Worm (Caenorhabditis elegans): Measurements from ENCODE around the gene irld-67.

DNA sequence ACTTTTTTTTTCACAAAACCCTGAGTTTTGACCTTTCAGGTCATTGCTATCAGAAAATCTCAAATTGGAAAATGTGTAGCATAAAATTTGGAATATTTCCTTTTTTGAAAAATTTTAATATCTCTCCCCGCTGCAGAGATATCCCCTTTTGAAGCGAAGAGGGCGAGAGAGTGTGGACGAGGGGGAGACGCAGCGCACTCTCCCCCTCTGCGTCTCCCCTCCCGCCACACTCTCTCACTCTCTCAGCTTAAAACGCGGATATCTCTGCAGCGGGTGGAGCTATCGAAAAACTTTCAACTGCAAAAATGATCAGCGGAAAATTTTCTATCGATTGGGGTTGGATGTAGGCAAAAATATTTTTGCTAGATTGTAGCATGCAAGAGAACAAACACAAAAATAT, 11.5 kb downstream of the irld-67 start:
- TF ChIP-seq ama-1 (optimal IDR thresholded peaks at IDR 0.05) (no peak), R02D3.7 (tag; optimal IDR thresholded peaks at IDR 0.05) (no peak), nhr-10 (tag; optimal IDR thresholded peaks at IDR 0.05) (no peak), lin-39 (tag; optimal IDR thresholded peaks at IDR 0.05) (no peak), fos-1 (tag; optimal IDR thresholded peaks at IDR 0.05) (no peak), gmeb-1 (tag; optimal IDR thresholded peaks at IDR 0.05) (no peak), unc-55 (GFP tag; optimal IDR thresholded peaks at IDR 0.05) (no peak), skn-1 (tag; optimal IDR thresholded peaks at IDR 0.05) (no peak), lin-13 (GFP tag; optimal IDR thresholded peaks at IDR 0.05) (no peak), blmp-1 (tag; optimal IDR thresholded peaks at IDR 0.05; ENCODE audit: insufficient read depth) (no peak), ZK546.5 (tag; optimal IDR thresholded peaks at IDR 0.05) (no peak), unc-39 (tag; optimal IDR thresholded peaks at IDR 0.05) (no peak)

Measured in whole organism, L2 larva.